Worm (Caenorhabditis elegans) whole organism, L4 larva: ENCODE data around the gene str-231.
A peak's percentile ranks its signal among the peaks of the same experiment; 100 is the strongest.

Source experiments
- F10B5.3 ChIP-seq: sonication (generic microtip); optimal IDR thresholded peaks from 2 replicates; lab custom pipeline; 2016; ENCODE audit warnings: mild to moderate bottlenecking, missing genetic modification characterization, missing compliant biosample characterization
- F49E8.2 ChIP-seq: sonication (generic microtip); optimal IDR thresholded peaks from 2 replicates; lab custom pipeline; 2016; ENCODE audit warnings: missing compliant biosample characterization, mild to moderate bottlenecking, missing genetic modification characterization, borderline replicate concordance
- T20F7.1 ChIP-seq: fragments of 200-800 bp; sonication (Bioruptor generic); optimal IDR thresholded peaks from 2 replicates; lab custom pipeline; 2018; ENCODE audit warnings: mild to moderate bottlenecking, missing genetic modification characterization, missing compliant biosample characterization
- cey-2 ChIP-seq: sonication (generic microtip); optimal IDR thresholded peaks from 3 replicates; lab custom pipeline; 2017; ENCODE audit warnings: missing genetic modification characterization, mild to moderate bottlenecking, missing compliant biosample characterization, antibody characterized with exemption, borderline replicate concordance; ENCODE audit not compliant: insufficient read depth
- daf-16 ChIP-seq, 3 experiments: sonication (generic microtip); optimal IDR thresholded peaks; 2 replicates each; lab custom pipeline; 2016 to 2017; ENCODE audit warnings: missing genetic modification characterization in 3 of 3, missing genetic modification reagents in 3 of 3, mild to moderate bottlenecking in 2 of 3, missing compliant biosample characterization in 2 of 3, missing biosample characterization in 1 of 3, moderate library complexity in 1 of 3
- daf-8 ChIP-seq: fragments of 200-800 bp; sonication (Bioruptor generic); IDR thresholded peaks from 2 replicates; pipeline ENCODE4 v1.3.6; 2022; ENCODE audit warnings: missing genetic modification characterization, missing compliant biosample characterization
- dmd-6 ChIP-seq: fragments of 200-800 bp; sonication (Bioruptor generic); IDR thresholded peaks from 2 replicates; pipeline ENCODE4 v1.3.6; 2022; ENCODE audit warnings: missing genetic modification reagents, missing genetic modification characterization, missing compliant biosample characterization
- dpl-1 ChIP-seq: fragments of 150-350 bp; optimal IDR thresholded peaks from 2 replicates; lab custom pipeline; 2014; ENCODE audit warnings: missing biosample characterization, missing genetic modification reagents, missing genetic modification characterization
- duxl-1 ChIP-seq: sonication (generic microtip); optimal IDR thresholded peaks from 2 replicates; lab custom pipeline; 2016; ENCODE audit warnings: mild to moderate bottlenecking, missing genetic modification characterization, moderate library complexity, missing compliant biosample characterization; ENCODE audit not compliant: poor library complexity
- dve-1 ChIP-seq: sonication (generic microtip); optimal IDR thresholded peaks from 2 replicates; lab custom pipeline; 2017; ENCODE audit warnings: antibody characterized with exemption, mild to moderate bottlenecking, missing genetic modification characterization, missing compliant biosample characterization; ENCODE audit not compliant: insufficient read depth
- egl-27 ChIP-seq: sonication (generic microtip); optimal IDR thresholded peaks from 3 replicates; lab custom pipeline; 2017; ENCODE audit warnings: missing biosample characterization, missing genetic modification reagents, missing genetic modification characterization
- egl-43 ChIP-seq: fragments of 200-800 bp; sonication (Bioruptor generic); IDR thresholded peaks from 2 replicates; pipeline ENCODE4 v1.3.6; 2022; ENCODE audit warnings: missing genetic modification reagents, missing genetic modification characterization, missing compliant biosample characterization
- fos-1 ChIP-seq: fragments of 150-350 bp; optimal IDR thresholded peaks from 2 replicates; lab custom pipeline; 2014; ENCODE audit warnings: missing biosample characterization, missing genetic modification characterization
- hif-1 ChIP-seq, 2 experiments: sonication (generic microtip); optimal IDR thresholded peaks; 2 replicates each; lab custom pipeline; 2016 to 2017; ENCODE audit warnings: missing compliant biosample characterization in 2 of 2, missing genetic modification characterization in 2 of 2, missing genetic modification reagents in 2 of 2, missing genotype in 2 of 2, mild to moderate bottlenecking in 1 of 2
- hlh-11 ChIP-seq: fragments of 200-800 bp; sonication (Bioruptor generic); optimal IDR thresholded peaks from 2 replicates; lab custom pipeline; 2018; ENCODE audit warnings: mild to moderate bottlenecking, missing genetic modification characterization, missing compliant biosample characterization
- hlh-30 ChIP-seq: sonication (generic microtip); optimal IDR thresholded peaks from 2 replicates; lab custom pipeline; 2017; ENCODE audit warnings: antibody characterized with exemption, mild to moderate bottlenecking, missing genetic modification characterization, missing compliant biosample characterization; ENCODE audit not compliant: insufficient read depth
- jun-1 ChIP-seq: fragments of 150-350 bp; optimal IDR thresholded peaks from 2 replicates; lab custom pipeline; 2014; ENCODE audit warnings: missing biosample characterization, missing genetic modification reagents, missing genetic modification characterization
- lin-1 ChIP-seq: fragments of 200-800 bp; sonication (Bioruptor generic); IDR thresholded peaks from 2 replicates; pipeline ENCODE4 v1.3.6; 2022; ENCODE audit warnings: missing genetic modification reagents, missing genetic modification characterization, missing compliant biosample characterization
- lin-39 ChIP-seq: fragments of 150-350 bp; optimal IDR thresholded peaks from 2 replicates; lab custom pipeline; 2014; ENCODE audit warnings: missing biosample characterization, missing genetic modification reagents, missing genetic modification characterization
- lsy-2 ChIP-seq, 2 experiments: fragments of 150-350 bp in 1 of 2; sonication (generic microtip) in 1 of 2; optimal IDR thresholded peaks; 2 replicates each; lab custom pipeline; 2014 to 2017; ENCODE audit warnings: missing biosample characterization in 2 of 2, missing genetic modification characterization in 2 of 2
- mdl-1 ChIP-seq, 2 experiments: fragments of 150-350 bp in 1 of 2; sonication (generic microtip) in 1 of 2; optimal IDR thresholded peaks; 2 replicates each; lab custom pipeline; 2014 to 2017; ENCODE audit warnings: missing biosample characterization in 2 of 2, missing genetic modification characterization in 2 of 2
- mdt-29 ChIP-seq: fragments of 200-800 bp; sonication (Bioruptor generic); IDR thresholded peaks from 2 replicates; pipeline ENCODE4 v1.3.6; 2022; ENCODE audit warnings: missing genetic modification reagents, missing genetic modification characterization, missing compliant biosample characterization
- mxl-3 ChIP-seq: fragments of 200-800 bp; sonication (Bioruptor generic); optimal IDR thresholded peaks from 2 replicates; lab custom pipeline; 2018; ENCODE audit warnings: mild to moderate bottlenecking, missing genetic modification characterization, missing compliant biosample characterization
- nhr-10 ChIP-seq: fragments of 150-350 bp; optimal IDR thresholded peaks from 2 replicates; lab custom pipeline; 2014; ENCODE audit warnings: missing biosample characterization, missing genetic modification characterization
- nhr-102 ChIP-seq: sonication (generic microtip); optimal IDR thresholded peaks from 2 replicates; lab custom pipeline; 2016; ENCODE audit warnings: mild to moderate bottlenecking, missing genetic modification characterization, moderate library complexity, missing compliant biosample characterization
- nhr-11 ChIP-seq: fragments of 150-350 bp; optimal IDR thresholded peaks from 2 replicates; lab custom pipeline; 2014; ENCODE audit warnings: missing biosample characterization, missing genetic modification characterization
- nhr-25 ChIP-seq: sonication (generic microtip); optimal IDR thresholded peaks from 2 replicates; lab custom pipeline; 2017; ENCODE audit warnings: missing genetic modification characterization, mild to moderate bottlenecking, missing compliant biosample characterization, antibody characterized with exemption, moderate library complexity, borderline replicate concordance; ENCODE audit not compliant: insufficient read depth
- nhr-28 ChIP-seq: fragments of 150-350 bp; optimal IDR thresholded peaks from 2 replicates; lab custom pipeline; 2014; ENCODE audit warnings: missing biosample characterization, missing genetic modification characterization
- nhr-48 ChIP-seq: sonication (generic microtip); optimal IDR thresholded peaks from 2 replicates; lab custom pipeline; 2016; ENCODE audit warnings: mild to moderate bottlenecking, missing genetic modification characterization, missing compliant biosample characterization
- nhr-6 ChIP-seq: fragments of 150-350 bp; optimal IDR thresholded peaks from 2 replicates; lab custom pipeline; 2014; ENCODE audit warnings: missing biosample characterization, missing genetic modification characterization
- nhr-77 ChIP-seq: fragments of 150-350 bp; optimal IDR thresholded peaks from 2 replicates; lab custom pipeline; 2014; ENCODE audit warnings: missing biosample characterization, missing genetic modification characterization
- php-3 ChIP-seq: fragments of 200-800 bp; sonication (Bioruptor generic); IDR thresholded peaks from 2 replicates; pipeline ENCODE4 v1.3.6; 2022; ENCODE audit warnings: missing genetic modification reagents, missing genetic modification characterization, missing compliant biosample characterization
- pqm-1 ChIP-seq: sonication (generic microtip); optimal IDR thresholded peaks from 2 replicates; lab custom pipeline; 2017; ENCODE audit warnings: missing biosample characterization, missing genetic modification characterization
- set-16 ChIP-seq: fragments of 200-800 bp; sonication (Bioruptor generic); IDR thresholded peaks from 2 replicates; pipeline ENCODE4 v1.3.6; 2022; ENCODE audit warnings: missing genetic modification reagents, missing genetic modification characterization, missing compliant biosample characterization
- snpc-1.2 ChIP-seq: fragments of 200-800 bp; sonication (Bioruptor generic); IDR thresholded peaks from 2 replicates; pipeline ENCODE4 v1.3.6; 2022; ENCODE audit warnings: missing genetic modification reagents, missing genetic modification characterization, missing compliant biosample characterization
- spr-1 ChIP-seq: sonication (generic microtip); optimal IDR thresholded peaks from 2 replicates; lab custom pipeline; 2016; ENCODE audit warnings: mild to moderate bottlenecking, missing genetic modification characterization, missing compliant biosample characterization
- tra-1 ChIP-seq: fragments of 200-800 bp; sonication (Bioruptor generic); IDR thresholded peaks from 2 replicates; pipeline ENCODE4 v1.3.6; 2022; ENCODE audit warnings: missing genetic modification reagents, missing genetic modification characterization, missing compliant biosample characterization
- unc-39 ChIP-seq: sonication (generic microtip); optimal IDR thresholded peaks from 2 replicates; lab custom pipeline; 2017; ENCODE audit warnings: missing biosample characterization, missing genetic modification characterization
- zag-1 ChIP-seq: fragments of 150-350 bp; optimal IDR thresholded peaks from 2 replicates; lab custom pipeline; 2014; ENCODE audit warnings: missing biosample characterization, missing genetic modification characterization
- zfp-2 ChIP-seq: sonication (generic microtip); optimal IDR thresholded peaks from 2 replicates; lab custom pipeline; 2016; ENCODE audit warnings: mild to moderate bottlenecking, missing genetic modification characterization, missing compliant biosample characterization
- zfp-3 ChIP-seq: fragments of 200-800 bp; sonication (Bioruptor generic); conservative IDR thresholded peaks from 2 replicates; pipeline ENCODE4 v1.3.6; 2022; ENCODE audit warnings: missing genetic modification reagents, missing genetic modification characterization, missing compliant biosample characterization
- zip-11 ChIP-seq: fragments of 200-800 bp; sonication (Bioruptor generic); IDR thresholded peaks from 2 replicates; pipeline ENCODE4 v1.3.6; 2022; ENCODE audit warnings: missing genetic modification characterization, missing compliant biosample characterization
- ztf-11 ChIP-seq: fragments of 150-350 bp; optimal IDR thresholded peaks from 2 replicates; lab custom pipeline; 2014; ENCODE audit warnings: missing biosample characterization, missing genetic modification characterization
- ztf-7 ChIP-seq: fragments of 150-350 bp; optimal IDR thresholded peaks from 2 replicates; lab custom pipeline; 2014; ENCODE audit warnings: missing biosample characterization, missing genetic modification characterization

str-231 gene

ce11 chrV:16047508-16047907, 40.1 kb upstream of the str-231 start, which contains the start of gene str-198:
TSS of gene str-198 (plus strand) at chrV:16047808.
- TF ChIP-seq duxl-1 (no peak), dpl-1 (no peak), nhr-77 (no peak)

ce11 chrV:16047052-16047451, 39.6 kb upstream of the str-231 start:
- TF ChIP-seq set-16 (GFP tag; lab: Robert Waterston, UW) (peak; percentile 90), zfp-2 (tag; lab: Kevin White, UChicago) (no peak)

ce11 chrV:16046573-16046972, 39.2 kb upstream of the str-231 start, which contains the start of gene ZK285.2:
TSS of gene ZK285.2 (plus strand) at chrV:16046873.
- no peak for TF ChIP-seq nhr-10 (tag; lab: Kevin White, UChicago)
- no peak for TF ChIP-seq spr-1 (tag; lab: Kevin White, UChicago)
- no peak for TF ChIP-seq cey-2 (tag; lab: Kevin White, UChicago)
- no peak for TF ChIP-seq snpc-1.2 (GFP tag; lab: Robert Waterston, UW)
- TF ChIP-seq F10B5.3, result no peak
- no peak for TF ChIP-seq lsy-2 (tag; optimal IDR thresholded peaks at IDR 0.05; lab: Kevin White, UChicago)
- TF ChIP-seq hif-1 (tag; optimal IDR thresholded peaks at IDR 0.05; lab: Kevin White, UChicago), result no peak
- no peak for TF ChIP-seq duxl-1
- TF ChIP-seq lin-39 (tag; lab: Kevin White, UChicago), result no peak
- no peak for TF ChIP-seq jun-1

ce11 chrV:16045837-16046236, 38.4 kb upstream of the str-231 start, which contains the start of gene T10C6.15:
TSS of gene T10C6.15 (minus strand) at chrV:16045940.
- TF ChIP-seq nhr-6 (tag; lab: Kevin White, UChicago) (peak; percentile 20), nhr-11 (no peak), nhr-102 (tag; lab: Kevin White, UChicago) (peak; percentile 89), php-3 (GFP tag; lab: Robert Waterston, UW) (peak; percentile 74), pqm-1 (tag; lab: Kevin White, UChicago) (peak; percentile 67), hlh-11 (tag; lab: Kevin White, UChicago) (peak; percentile 91), dmd-6 (peak; percentile 95), unc-39 (tag; lab: Kevin White, UChicago) (no peak), hif-1 (tag; optimal IDR thresholded peaks at IDR 0.05; lab: Kevin White, UChicago) (peak in 1 of 2 experiments; percentile 4), zip-11 (GFP tag; lab: Robert Waterston, UW) (no peak), nhr-28 (tag; lab: Kevin White, UChicago) (peak; percentile 80), nhr-48 (tag; lab: Kevin White, UChicago) (peak; percentile 91), lin-1 (peak; percentile 83), tra-1 (GFP tag; lab: Robert Waterston, UW) (peak; percentile 69), nhr-10 (tag; lab: Kevin White, UChicago) (peak; percentile 46), hlh-30 (tag; lab: Kevin White, UChicago) (peak; percentile 77), nhr-77 (peak; percentile 58), F49E8.2 (tag; lab: Kevin White, UChicago) (no peak), T20F7.1 (GFP tag; lab: Kevin White, UChicago) (peak; percentile 38), daf-16 (GFP tag; optimal IDR thresholded peaks at IDR 0.05; lab: Kevin White, UChicago) (peak in 1 of 2 experiments; percentile 91), daf-16 (tag; optimal IDR thresholded peaks at IDR 0.05; lab: Kevin White, UChicago) (peak; percentile 100), dve-1 (tag; lab: Kevin White, UChicago) (peak; percentile 97), ztf-7 (tag; lab: Kevin White, UChicago) (no peak), mdl-1 (tag; optimal IDR thresholded peaks at IDR 0.05; lab: Kevin White, UChicago) (peak in 1 of 2 experiments; percentile 72), zfp-3 (GFP tag; lab: Robert Waterston, UW) (no peak), egl-43 (GFP tag; lab: Robert Waterston, UW) (no peak), zag-1 (tag; lab: Kevin White, UChicago) (no peak), fos-1 (tag; lab: Kevin White, UChicago) (no peak), ztf-11 (tag; lab: Kevin White, UChicago) (no peak), mxl-3 (GFP tag; lab: Kevin White, UChicago) (peak; percentile 18), daf-8 (GFP tag; lab: Robert Waterston, UW) (no peak), mdt-29 (GFP tag; lab: Robert Waterston, UW) (no peak), nhr-25 (no peak), egl-27 (tag; lab: Kevin White, UChicago) (no peak)
